Worm (Caenorhabditis elegans) whole organism, L4 larva: ENCODE measurements around the gene T28C12.6.

Experiments
- F26F4.8 ChIP-seq: fragments of 200-800 bp; sonication (Bioruptor generic); conservative IDR thresholded peaks from 2 replicates; pipeline ENCODE4 v1.3.6; 2022; ENCODE audit warnings: missing genetic modification characterization, missing compliant biosample characterization
- F44E2.7 ChIP-seq: fragments of 200-800 bp; sonication (Bioruptor generic); IDR thresholded peaks from 2 replicates; pipeline ENCODE4 v2.1.2; 2022; ENCODE audit warnings: missing genetic modification characterization, missing compliant biosample characterization
- F49E8.2 ChIP-seq: sonication (generic microtip); optimal IDR thresholded peaks from 2 replicates; lab custom pipeline; 2016; ENCODE audit warnings: missing compliant biosample characterization, mild to moderate bottlenecking, missing genetic modification characterization, borderline replicate concordance
- ZK337.2 ChIP-seq: fragments of 200-800 bp; sonication (Bioruptor generic); IDR thresholded peaks from 2 replicates; pipeline ENCODE4 v1.3.6; 2022; ENCODE audit warnings: missing genetic modification reagents, missing genetic modification characterization, missing compliant biosample characterization
- aha-1 ChIP-seq: fragments of 150-350 bp; peaks from one replicate; lab custom pipeline; 2014; ENCODE audit warnings: missing biosample characterization, missing genetic modification characterization
- ama-1 ChIP-seq: fragments of 150-350 bp; optimal IDR thresholded peaks from 2 replicates; lab custom pipeline; 2014; ENCODE audit warnings: inconsistent platforms, mixed read lengths
- ceh-20 ChIP-seq: fragments of 200-800 bp; sonication (Bioruptor generic); IDR thresholded peaks from 2 replicates; pipeline ENCODE4 v1.3.6; 2022; ENCODE audit warnings: missing genetic modification reagents, missing genetic modification characterization, missing compliant biosample characterization
- ceh-44 ChIP-seq: fragments of 200-800 bp; sonication (Bioruptor generic); IDR thresholded peaks from 2 replicates; pipeline ENCODE4 v1.3.6; 2022; ENCODE audit warnings: missing genetic modification reagents, missing genetic modification characterization, missing compliant biosample characterization
- ctbp-1 ChIP-seq: fragments of 200-800 bp; sonication (Bioruptor generic); IDR thresholded peaks from 2 replicates; pipeline ENCODE4 v1.3.6; 2022; ENCODE audit warnings: missing genetic modification reagents, missing genetic modification characterization, missing compliant biosample characterization
- dmd-6 ChIP-seq: fragments of 200-800 bp; sonication (Bioruptor generic); IDR thresholded peaks from 2 replicates; pipeline ENCODE4 v1.3.6; 2022; ENCODE audit warnings: missing genetic modification reagents, missing genetic modification characterization, missing compliant biosample characterization
- dmd-8 ChIP-seq: fragments of 200-800 bp; sonication (Bioruptor generic); IDR thresholded peaks from 2 replicates; pipeline ENCODE4 v1.3.6; 2022; ENCODE audit warnings: missing genetic modification characterization, missing compliant biosample characterization
- dmd-9 ChIP-seq: fragments of 200-800 bp; sonication (Bioruptor generic); IDR thresholded peaks from 2 replicates; pipeline ENCODE4 v1.3.6; 2022; ENCODE audit warnings: missing genetic modification reagents, missing genetic modification characterization, missing compliant biosample characterization
- duxl-1 ChIP-seq: sonication (generic microtip); optimal IDR thresholded peaks from 2 replicates; lab custom pipeline; 2016; ENCODE audit warnings: mild to moderate bottlenecking, missing genetic modification characterization, moderate library complexity, missing compliant biosample characterization; ENCODE audit not compliant: poor library complexity
- egl-27 ChIP-seq: sonication (generic microtip); optimal IDR thresholded peaks from 3 replicates; lab custom pipeline; 2017; ENCODE audit warnings: missing biosample characterization, missing genetic modification reagents, missing genetic modification characterization
- hif-1 ChIP-seq, 2 experiments: sonication (generic microtip); optimal IDR thresholded peaks; 2 replicates each; lab custom pipeline; 2016 to 2017; ENCODE audit warnings: missing compliant biosample characterization in 2 of 2, missing genetic modification characterization in 2 of 2, missing genetic modification reagents in 2 of 2, missing genotype in 2 of 2, mild to moderate bottlenecking in 1 of 2
- hlh-11 ChIP-seq: fragments of 200-800 bp; sonication (Bioruptor generic); optimal IDR thresholded peaks from 2 replicates; lab custom pipeline; 2018; ENCODE audit warnings: mild to moderate bottlenecking, missing genetic modification characterization, missing compliant biosample characterization
- hlh-30 ChIP-seq: sonication (generic microtip); optimal IDR thresholded peaks from 2 replicates; lab custom pipeline; 2017; ENCODE audit warnings: antibody characterized with exemption, mild to moderate bottlenecking, missing genetic modification characterization, missing compliant biosample characterization; ENCODE audit not compliant: insufficient read depth
- lim-7 ChIP-seq: fragments of 200-800 bp; sonication (Bioruptor generic); IDR thresholded peaks from 2 replicates; pipeline ENCODE4 v1.3.6; 2022; ENCODE audit warnings: missing genetic modification characterization, missing compliant biosample characterization
- lin-1 ChIP-seq: fragments of 200-800 bp; sonication (Bioruptor generic); IDR thresholded peaks from 2 replicates; pipeline ENCODE4 v1.3.6; 2022; ENCODE audit warnings: missing genetic modification reagents, missing genetic modification characterization, missing compliant biosample characterization
- lin-39 ChIP-seq: fragments of 150-350 bp; optimal IDR thresholded peaks from 2 replicates; lab custom pipeline; 2014; ENCODE audit warnings: missing biosample characterization, missing genetic modification reagents, missing genetic modification characterization
- lir-3 ChIP-seq: sonication (generic microtip); optimal IDR thresholded peaks from 2 replicates; lab custom pipeline; 2016; ENCODE audit warnings: mild to moderate bottlenecking, missing genetic modification characterization, missing compliant biosample characterization
- lsy-2 ChIP-seq, 2 experiments: fragments of 150-350 bp in 1 of 2; sonication (generic microtip) in 1 of 2; optimal IDR thresholded peaks; 2 replicates each; lab custom pipeline; 2014 to 2017; ENCODE audit warnings: missing biosample characterization in 2 of 2, missing genetic modification characterization in 2 of 2
- madf-5 ChIP-seq, 2 experiments: fragments of 200-800 bp; sonication (Bioruptor generic); IDR thresholded peaks; 2 replicates each; pipeline ENCODE4 v1.3.6; 2022; ENCODE audit warnings: missing compliant biosample characterization in 2 of 2, missing genetic modification characterization in 2 of 2
- mdl-1 ChIP-seq, 2 experiments: fragments of 150-350 bp in 1 of 2; sonication (generic microtip) in 1 of 2; optimal IDR thresholded peaks; 2 replicates each; lab custom pipeline; 2014 to 2017; ENCODE audit warnings: missing biosample characterization in 2 of 2, missing genetic modification characterization in 2 of 2
- mdt-29 ChIP-seq: fragments of 200-800 bp; sonication (Bioruptor generic); IDR thresholded peaks from 2 replicates; pipeline ENCODE4 v1.3.6; 2022; ENCODE audit warnings: missing genetic modification reagents, missing genetic modification characterization, missing compliant biosample characterization
- mep-1 ChIP-seq: fragments of 150-350 bp; sonication (generic microtip); optimal IDR thresholded peaks from 3 replicates; lab custom pipeline; 2014; ENCODE audit warnings: missing biosample characterization, missing genetic modification characterization
- mxl-2 ChIP-seq: fragments of 200-800 bp; sonication (Bioruptor generic); conservative IDR thresholded peaks from 2 replicates; pipeline ENCODE4 v1.3.6; 2022; ENCODE audit warnings: missing genetic modification reagents, missing genetic modification characterization, missing compliant biosample characterization
- mxl-3 ChIP-seq: fragments of 200-800 bp; sonication (Bioruptor generic); optimal IDR thresholded peaks from 2 replicates; lab custom pipeline; 2018; ENCODE audit warnings: mild to moderate bottlenecking, missing genetic modification characterization, missing compliant biosample characterization
- nhr-102 ChIP-seq: sonication (generic microtip); optimal IDR thresholded peaks from 2 replicates; lab custom pipeline; 2016; ENCODE audit warnings: mild to moderate bottlenecking, missing genetic modification characterization, moderate library complexity, missing compliant biosample characterization
- nhr-11 ChIP-seq: fragments of 150-350 bp; optimal IDR thresholded peaks from 2 replicates; lab custom pipeline; 2014; ENCODE audit warnings: missing biosample characterization, missing genetic modification characterization
- nhr-237 ChIP-seq: sonication (generic microtip); optimal IDR thresholded peaks from 2 replicates; lab custom pipeline; 2017; ENCODE audit warnings: missing biosample characterization, missing genetic modification characterization
- nhr-28 ChIP-seq: fragments of 150-350 bp; optimal IDR thresholded peaks from 2 replicates; lab custom pipeline; 2014; ENCODE audit warnings: missing biosample characterization, missing genetic modification characterization
- nhr-41 ChIP-seq: fragments of 200-800 bp; sonication (Bioruptor generic); IDR thresholded peaks from 2 replicates; pipeline ENCODE4 v1.3.6; 2022; ENCODE audit warnings: missing genetic modification reagents, missing genetic modification characterization, missing compliant biosample characterization
- nhr-48 ChIP-seq: sonication (generic microtip); optimal IDR thresholded peaks from 2 replicates; lab custom pipeline; 2016; ENCODE audit warnings: mild to moderate bottlenecking, missing genetic modification characterization, missing compliant biosample characterization
- set-16 ChIP-seq: fragments of 200-800 bp; sonication (Bioruptor generic); IDR thresholded peaks from 2 replicates; pipeline ENCODE4 v1.3.6; 2022; ENCODE audit warnings: missing genetic modification reagents, missing genetic modification characterization, missing compliant biosample characterization
- skn-1 ChIP-seq: fragments of 150-350 bp; optimal IDR thresholded peaks from 2 replicates; lab custom pipeline; 2014; ENCODE audit warnings: missing biosample characterization, missing genetic modification characterization
- snpc-1.2 ChIP-seq: fragments of 200-800 bp; sonication (Bioruptor generic); IDR thresholded peaks from 2 replicates; pipeline ENCODE4 v1.3.6; 2022; ENCODE audit warnings: missing genetic modification reagents, missing genetic modification characterization, missing compliant biosample characterization
- snpc-4 ChIP-seq: fragments of 150-350 bp; optimal IDR thresholded peaks from 2 replicates; lab custom pipeline; 2014; ENCODE audit warnings: missing biosample characterization, missing genetic modification characterization
- spr-1 ChIP-seq: sonication (generic microtip); optimal IDR thresholded peaks from 2 replicates; lab custom pipeline; 2016; ENCODE audit warnings: mild to moderate bottlenecking, missing genetic modification characterization, missing compliant biosample characterization
- tag-97 ChIP-seq: fragments of 200-800 bp; sonication (Bioruptor generic); IDR thresholded peaks from 2 replicates; pipeline ENCODE4 v1.3.6; 2022; ENCODE audit warnings: missing genetic modification characterization, missing compliant biosample characterization
- unc-130 ChIP-seq: sonication (generic microtip); optimal IDR thresholded peaks from 2 replicates; lab custom pipeline; 2016; ENCODE audit warnings: missing genetic modification reagents, missing genetic modification characterization, missing compliant biosample characterization
- unc-39 ChIP-seq: sonication (generic microtip); optimal IDR thresholded peaks from 2 replicates; lab custom pipeline; 2017; ENCODE audit warnings: missing biosample characterization, missing genetic modification characterization
- unc-62 ChIP-seq, 3 experiments: fragments of 150-350 bp in 1 of 3; sonication (generic microtip); optimal IDR thresholded peaks in 2 of 3; peaks in 1 of 3; 1 replicate in 1 of 3; 2 replicates in 2 of 3; lab custom pipeline; 2014 to 2017; ENCODE audit warnings: missing biosample characterization in 3 of 3, missing genetic modification characterization in 3 of 3, missing genetic modification reagents in 3 of 3, missing genotype in 1 of 3
- zfp-2 ChIP-seq: sonication (generic microtip); optimal IDR thresholded peaks from 2 replicates; lab custom pipeline; 2016; ENCODE audit warnings: mild to moderate bottlenecking, missing genetic modification characterization, missing compliant biosample characterization
- zfp-3 ChIP-seq: fragments of 200-800 bp; sonication (Bioruptor generic); conservative IDR thresholded peaks from 2 replicates; pipeline ENCODE4 v1.3.6; 2022; ENCODE audit warnings: missing genetic modification reagents, missing genetic modification characterization, missing compliant biosample characterization
- zip-11 ChIP-seq: fragments of 200-800 bp; sonication (Bioruptor generic); IDR thresholded peaks from 2 replicates; pipeline ENCODE4 v1.3.6; 2022; ENCODE audit warnings: missing genetic modification characterization, missing compliant biosample characterization
- zip-2 ChIP-seq: fragments of 150-350 bp; optimal IDR thresholded peaks from 2 replicates; lab custom pipeline; 2014; ENCODE audit warnings: missing biosample characterization, missing genetic modification characterization
- ztf-11 ChIP-seq: fragments of 150-350 bp; optimal IDR thresholded peaks from 2 replicates; lab custom pipeline; 2014; ENCODE audit warnings: missing biosample characterization, missing genetic modification characterization

The T28C12.6 gene

DNA sequence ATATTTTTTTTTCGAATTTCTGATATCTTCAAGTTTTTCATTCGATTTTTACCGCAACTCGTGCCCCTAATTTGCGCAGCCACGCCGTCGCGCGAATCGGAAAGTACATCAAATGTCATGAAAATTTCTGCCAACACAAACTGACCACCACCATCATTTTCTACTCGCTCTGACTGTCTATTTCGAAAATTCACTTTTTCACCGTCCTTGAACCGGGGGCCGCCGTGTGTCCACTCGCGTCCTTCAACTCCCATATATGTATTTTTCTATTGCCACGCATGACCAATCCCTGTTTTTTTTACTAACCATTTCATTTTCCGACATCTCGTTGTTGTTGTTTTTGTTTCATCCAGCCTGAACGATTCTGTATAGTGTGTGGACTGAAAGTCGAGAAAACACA is 13.7 kb upstream of the T28C12.6 start (continued):
- TF ChIP-seq egl-27 (tag; lab: Kevin White, UChicago) (no peak), ZK337.2 (no peak), hlh-30 (tag; lab: Kevin White, UChicago) (peak; percentile 38), spr-1 (tag; lab: Kevin White, UChicago) (no peak), ceh-44 (no peak), mep-1 (tag; lab: Kevin White, UChicago) (no peak), mdt-29 (GFP tag; lab: Robert Waterston, UW) (no peak), lsy-2 (tag; optimal IDR thresholded peaks at IDR 0.05; lab: Kevin White, UChicago) (no peak), nhr-48 (no peak), nhr-102 (tag; lab: Kevin White, UChicago) (no peak), F49E8.2 (tag; lab: Kevin White, UChicago) (no peak)
- TF ChIP-seq, all 104 proteins: peak for 5

DNA sequence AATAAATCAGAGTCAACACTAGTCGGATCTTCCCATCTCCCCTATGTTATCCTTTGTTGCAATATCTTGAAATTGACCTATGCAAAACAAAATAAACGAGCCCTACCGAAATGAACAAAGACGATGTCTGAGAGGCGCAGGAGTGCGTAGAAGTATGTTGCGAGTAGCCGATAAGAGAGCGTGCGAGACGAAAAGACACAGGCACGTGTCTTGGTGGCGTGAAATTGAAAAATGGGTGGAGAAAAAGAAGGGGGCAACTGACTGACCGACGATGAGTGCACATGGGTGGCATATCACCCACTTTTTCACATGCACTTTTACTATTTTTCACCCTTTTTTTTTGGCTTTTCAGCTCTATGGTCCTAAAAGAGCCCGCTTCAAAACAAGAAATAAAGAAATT is 12.2 kb upstream of the T28C12.6 start:
- TF ChIP-seq lin-39 (tag; lab: Kevin White, UChicago), result no peak
- TF ChIP-seq dmd-8 (GFP tag; lab: Robert Waterston, UW), result no peak
- TF ChIP-seq zfp-3, result no peak
- TF ChIP-seq zfp-2, result no peak
- no peak for TF ChIP-seq dmd-9 (GFP tag; lab: Robert Waterston, UW)
- peak; percentile 94 for TF ChIP-seq hlh-30 (tag; lab: Kevin White, UChicago)
- TF ChIP-seq zip-11, result no peak
- TF ChIP-seq F49E8.2 (tag; lab: Kevin White, UChicago), result no peak
- TF ChIP-seq ceh-44, result no peak
- TF ChIP-seq nhr-11 (tag; lab: Kevin White, UChicago), result no peak
- 0 out of 2 replicates have a peak, but pooled peaks have one; percentile 27 for TF ChIP-seq lim-7 (GFP tag; lab: Robert Waterston, UW)
- no peak for TF ChIP-seq spr-1 (tag; lab: Kevin White, UChicago)
- no peak for TF ChIP-seq lin-1 (GFP tag; lab: Robert Waterston, UW)
- no peak for TF ChIP-seq snpc-4 (tag; lab: Kevin White, UChicago)
- TF ChIP-seq mdl-1 (tag; optimal IDR thresholded peaks at IDR 0.05; lab: Kevin White, UChicago), result peak; percentile 12 to 87
- no peak for TF ChIP-seq nhr-237 (tag; lab: Kevin White, UChicago)
- no peak for TF ChIP-seq ztf-11 (tag; lab: Kevin White, UChicago)
- TF ChIP-seq lir-3, result no peak
- TF ChIP-seq mep-1 (tag; lab: Kevin White, UChicago), result peak; percentile 46
- peak; percentile 35 for TF ChIP-seq nhr-28 (tag; lab: Kevin White, UChicago)
- TF ChIP-seq duxl-1 (tag; lab: Kevin White, UChicago), result no peak
- no peak for TF ChIP-seq zip-2 (tag; lab: Kevin White, UChicago)
- TF ChIP-seq nhr-41 (GFP tag; lab: Robert Waterston, UW), result no peak
- TF ChIP-seq unc-39 (tag; lab: Kevin White, UChicago), result no peak
- TF ChIP-seq F44E2.7 (GFP tag; lab: Robert Waterston, UW), result no peak
- peak; percentile 25; the same call in 1 of the 2 replicates for TF ChIP-seq ceh-20 (GFP tag; lab: Robert Waterston, UW)
- no peak for TF ChIP-seq unc-130 (GFP tag; lab: Kevin White, UChicago)
- TF ChIP-seq skn-1 (tag; lab: Kevin White, UChicago), result no peak
- no peak for TF ChIP-seq lsy-2 (tag; optimal IDR thresholded peaks at IDR 0.05; lab: Kevin White, UChicago)
- TF ChIP-seq mxl-3, result peak; percentile 64
- TF ChIP-seq unc-62 (GFP tag; optimal IDR thresholded peaks at IDR 0.05 in 1 of 2; lab: Kevin White, UChicago), result peak in 1 of 2 experiments; percentile 97
- no peak for TF ChIP-seq unc-62 (tag; optimal IDR thresholded peaks at IDR 0.05; lab: Kevin White, UChicago)
- 0 out of 2 replicates have a peak, but pooled peaks have one; percentile 45 for TF ChIP-seq ctbp-1 (GFP tag; lab: Robert Waterston, UW)
- TF ChIP-seq hif-1 (tag; optimal IDR thresholded peaks at IDR 0.05; lab: Kevin White, UChicago), result peak in 1 of 2 experiments; percentile 14
- no peak for TF ChIP-seq F26F4.8
- TF ChIP-seq set-16 (GFP tag; lab: Robert Waterston, UW), result no peak
- TF ChIP-seq mxl-2 (GFP tag; lab: Robert Waterston, UW), result no peak
- TF ChIP-seq aha-1 (tag; lab: Kevin White, UChicago), result peak; percentile 90
- no peak for TF ChIP-seq tag-97
- no peak for TF ChIP-seq ama-1 (lab: Kevin White, UChicago)
- no peak for TF ChIP-seq snpc-1.2
- no peak for TF ChIP-seq madf-5 (GFP tag; IDR thresholded peaks at IDR 0.05; lab: Robert Waterston, UW)
- 0 out of 2 replicates have a peak, but pooled peaks have one; percentile 12 for TF ChIP-seq dmd-6
- peak; percentile 24 for TF ChIP-seq hlh-11 (tag; lab: Kevin White, UChicago)
